Fruit fly (Drosophila melanogaster) whole organism, embryonic: ENCODE measurements around the gene CG4951.

Experiments
- CG12769 ChIP-seq: fragments of 200-800 bp; sonication (Bioruptor generic); optimal IDR thresholded peaks from 2 replicates; lab custom pipeline; 2019; ENCODE audit warnings: missing biosample characterization, mild to moderate bottlenecking, missing genetic modification characterization, moderate library complexity
- CG13123 ChIP-seq: fragments of 200-800 bp; sonication (Bioruptor generic); optimal IDR thresholded peaks from 2 replicates; lab custom pipeline; 2016; ENCODE audit warnings: missing biosample characterization, missing genetic modification characterization
- Gsc ChIP-seq: fragments of 200-800 bp; sonication (Bioruptor generic); IDR thresholded peaks from 2 replicates; pipeline ENCODE4 v1.3.6; 2022; ENCODE audit warnings: missing biosample characterization, missing genetic modification characterization
- H15 ChIP-seq: fragments of 200-800 bp; sonication (Bioruptor generic); IDR thresholded peaks from 3 replicates; pipeline ENCODE4 v1.3.6; 2022; ENCODE audit warnings: missing biosample characterization, missing genetic modification characterization
- MTF-1 ChIP-seq: fragments of 200-800 bp; sonication (Bioruptor generic); optimal IDR thresholded peaks from 2 replicates; lab custom pipeline; 2018; ENCODE audit warnings: missing biosample characterization, mild to moderate bottlenecking, missing genetic modification characterization, borderline replicate concordance
- ftz-f1 ChIP-seq: fragments of 200-800 bp; sonication (Bioruptor generic); optimal IDR thresholded peaks from 2 replicates; lab custom pipeline; 2016; ENCODE audit warnings: missing biosample characterization, missing genetic modification characterization
- hbn ChIP-seq: fragments of 200-800 bp; sonication (Bioruptor generic); IDR thresholded peaks from 2 replicates; pipeline ENCODE4 v1.3.6; 2022; ENCODE audit warnings: missing biosample characterization, missing genetic modification characterization; ENCODE audit not compliant: partially characterized antibody
- mld ChIP-seq: fragments of 200-800 bp; sonication (Bioruptor generic); IDR thresholded peaks from 3 replicates; pipeline ENCODE4 v1.3.6; 2022; ENCODE audit warnings: missing biosample characterization, missing genetic modification characterization; ENCODE audit not compliant: partially characterized antibody
- trem ChIP-seq: fragments of 200-800 bp; optimal IDR thresholded peaks from 3 replicates; lab custom pipeline; 2019; ENCODE audit warnings: missing biosample characterization, mild to moderate bottlenecking, missing genetic modification characterization, moderate library complexity
- usp ChIP-seq: fragments of >200 bp; optimal IDR thresholded peaks from 2 replicates; lab custom pipeline; 2017; ENCODE audit warnings: missing biosample characterization, missing genetic modification characterization

- TF ChIP-seq ftz-f1 (GFP tag; lab: Kevin White, UChicago) (no peak), hbn (GFP tag; lab: Robert Waterston, UW) (no peak), MTF-1 (GFP tag; lab: Kevin White, UChicago) (no peak), CG12769 (tag; lab: Kevin White, UChicago) (no peak), trem (no peak), H15 (no peak), usp (GFP tag; lab: Kevin White, UChicago) (no peak), mld (no peak), CG13123 (GFP tag; lab: Kevin White, UChicago) (no peak), Gsc (GFP tag; lab: Robert Waterston, UW) (no peak)
Measured at dm6 chr3R:27987772-27988171, 33.9 kb upstream of the CG4951 start.
